Fruit fly (Drosophila melanogaster) whole organism, embryonic: ENCODE data around the gene fbl.

ENCODE experiments used
- CG10366 ChIP-seq: fragments of 200-800 bp; sonication (Bioruptor generic); IDR thresholded peaks from 2 replicates; pipeline ENCODE4 v1.3.6; 2022; ENCODE audit warnings: missing biosample characterization, missing genetic modification characterization
- CG11560 ChIP-seq: fragments of 200-800 bp; sonication (Bioruptor generic); IDR thresholded peaks from 3 replicates; pipeline ENCODE4 v1.3.6; 2022; ENCODE audit warnings: missing biosample characterization, missing genetic modification characterization
- CG14050 ChIP-seq: fragments of 200-800 bp; sonication (Bioruptor generic); IDR thresholded peaks from 3 replicates; pipeline ENCODE4 v1.3.6; 2022; ENCODE audit warnings: missing biosample characterization, missing genetic modification characterization
- CG15479 ChIP-seq: fragments of 200-800 bp; sonication (Bioruptor generic); optimal IDR thresholded peaks from 3 replicates; lab custom pipeline; 2019; ENCODE audit warnings: missing biosample characterization, mild to moderate bottlenecking, missing genetic modification characterization, moderate library complexity
- CG17612 ChIP-seq: fragments of 200-800 bp; sonication (Bioruptor generic); IDR thresholded peaks from 2 replicates; pipeline ENCODE4 v1.3.6; 2022; ENCODE audit warnings: missing biosample characterization, missing genetic modification characterization
- CG17829 ChIP-seq: fragments of 200-800 bp; optimal IDR thresholded peaks from 2 replicates; lab custom pipeline; 2019; ENCODE audit warnings: missing biosample characterization, mild to moderate bottlenecking, missing genetic modification characterization, moderate library complexity
- CG3838 ChIP-seq: fragments of 200-800 bp; sonication (Bioruptor generic); optimal IDR thresholded peaks from 3 replicates; lab custom pipeline; 2016; ENCODE audit warnings: missing biosample characterization, missing genetic modification characterization
- CG4730 ChIP-seq: fragments of 200-800 bp; sonication (Bioruptor generic); IDR thresholded peaks from 2 replicates; pipeline ENCODE4 v1.3.6; 2022; ENCODE audit warnings: missing biosample characterization, missing genetic modification characterization
- CG7357 ChIP-seq: fragments of 200-800 bp; sonication (Bioruptor generic); IDR thresholded peaks from 3 replicates; pipeline ENCODE4 v1.3.6; 2022; ENCODE audit warnings: missing biosample characterization, missing genetic modification characterization
- CG7987 ChIP-seq: fragments of 200-800 bp; sonication (Bioruptor generic); optimal IDR thresholded peaks from 2 replicates; lab custom pipeline; 2018; ENCODE audit warnings: missing biosample characterization, mild to moderate bottlenecking, missing genetic modification characterization, moderate library complexity
- CrebB ChIP-seq: fragments of 200-800 bp; sonication (Bioruptor generic); optimal IDR thresholded peaks from 3 replicates; lab custom pipeline; 2018; ENCODE audit warnings: missing biosample characterization, mild to moderate bottlenecking, missing genetic modification characterization
- H15 ChIP-seq: fragments of 200-800 bp; sonication (Bioruptor generic); IDR thresholded peaks from 3 replicates; pipeline ENCODE4 v1.3.6; 2022; ENCODE audit warnings: missing biosample characterization, missing genetic modification characterization
- Hr78 ChIP-seq, 2 experiments: fragments of 200-800 bp in 1 of 2; fragments of >200 bp in 1 of 2; sonication (Bioruptor generic) in 1 of 2; optimal IDR thresholded peaks; 2 replicates each; lab custom pipeline; 2017 to 2019; ENCODE audit warnings: missing biosample characterization in 2 of 2, missing genetic modification characterization in 2 of 2, mild to moderate bottlenecking in 1 of 2, moderate library complexity in 1 of 2
- Mes4 ChIP-seq: fragments of 200-800 bp; sonication (Bioruptor generic); optimal IDR thresholded peaks from 2 replicates; lab custom pipeline; 2016; ENCODE audit warnings: missing biosample characterization, missing genetic modification characterization
- Myb ChIP-seq: fragments of 200-800 bp; sonication (Bioruptor generic); optimal IDR thresholded peaks from 2 replicates; lab custom pipeline; 2016; ENCODE audit warnings: missing biosample characterization, missing genetic modification characterization
- Nf-YA ChIP-seq: fragments of 200-800 bp; sonication (Bioruptor generic); IDR thresholded peaks from 2 replicates; pipeline ENCODE4 v1.3.6; 2022; ENCODE audit warnings: missing biosample characterization, missing genetic modification characterization
- Scr ChIP-seq: fragments of 200-800 bp; sonication (Bioruptor generic); IDR thresholded peaks from 2 replicates; pipeline ENCODE4 v1.3.6; 2022; ENCODE audit warnings: missing biosample characterization, missing genetic modification characterization; ENCODE audit not compliant: partially characterized antibody
- Stat92E ChIP-seq, 3 experiments: fragments of >200 bp in 2 of 3; fragments of 200-800 bp in 1 of 3; sonication (Bioruptor generic) in 1 of 3; optimal IDR thresholded peaks; 2 replicates each; lab custom pipeline; 2017 to 2019; ENCODE audit warnings: missing biosample characterization in 3 of 3, missing genetic modification characterization in 3 of 3, mild to moderate bottlenecking in 1 of 3, moderate library complexity in 1 of 3
- Xrp1 ChIP-seq: fragments of 200-800 bp; sonication (Bioruptor generic); IDR thresholded peaks from 2 replicates; pipeline ENCODE4 v1.3.6; 2022; ENCODE audit warnings: missing biosample characterization, missing genetic modification characterization
- abd-A ChIP-seq: fragments of 200-800 bp; sonication (Bioruptor generic); optimal IDR thresholded peaks from 3 replicates; lab custom pipeline; 2019; ENCODE audit warnings: missing biosample characterization, mild to moderate bottlenecking, missing genetic modification characterization, moderate library complexity
- bab2 ChIP-seq: fragments of 200-800 bp; sonication (Bioruptor generic); optimal IDR thresholded peaks from 2 replicates; lab custom pipeline; 2016; ENCODE audit warnings: missing biosample characterization, missing genetic modification characterization
- chif ChIP-seq, 2 experiments: fragments of 200-800 bp; sonication (Bioruptor generic); optimal IDR thresholded peaks; 3 replicates each; lab custom pipeline; 2016; ENCODE audit warnings: missing biosample characterization in 2 of 2, missing genetic modification characterization in 2 of 2
- corto ChIP-seq: fragments of 200-800 bp; sonication (Bioruptor generic); optimal IDR thresholded peaks from 2 replicates; lab custom pipeline; 2016; ENCODE audit warnings: missing biosample characterization, mild to moderate bottlenecking, missing genetic modification characterization, moderate library complexity
- crol ChIP-seq: fragments of 200-800 bp; sonication (Bioruptor generic); IDR thresholded peaks from 2 replicates; pipeline ENCODE4 v1.3.6; 2022; ENCODE audit warnings: missing biosample characterization, missing genetic modification characterization
- crp ChIP-seq, 2 experiments: fragments of 200-800 bp; sonication (Bioruptor generic); optimal IDR thresholded peaks; 2 replicates in 1 of 2; 3 replicates in 1 of 2; lab custom pipeline; 2017; ENCODE audit warnings: missing biosample characterization in 2 of 2, missing genetic modification characterization in 2 of 2, mild to moderate bottlenecking in 1 of 2, moderate library complexity in 1 of 2
- emc ChIP-seq: fragments of 200-800 bp; sonication (Bioruptor generic); optimal IDR thresholded peaks from 2 replicates; lab custom pipeline; 2016; ENCODE audit warnings: missing biosample characterization, missing genetic modification characterization
- ewg ChIP-seq: fragments of 200-800 bp; sonication (Bioruptor generic); optimal IDR thresholded peaks from 3 replicates; lab custom pipeline; 2017; ENCODE audit warnings: mild to moderate bottlenecking, missing biosample characterization, missing genetic modification reagents, missing genetic modification characterization
- eyg ChIP-seq: fragments of 200-800 bp; sonication (Bioruptor generic); optimal IDR thresholded peaks from 3 replicates; lab custom pipeline; 2016; ENCODE audit warnings: missing biosample characterization, missing genetic modification characterization
- fru ChIP-seq: fragments of >200 bp; optimal IDR thresholded peaks from 2 replicates; lab custom pipeline; 2017
- h ChIP-seq: fragments of >200 bp; optimal IDR thresholded peaks from 2 replicates; lab custom pipeline; 2017
- hth ChIP-seq: fragments of >200 bp; optimal IDR thresholded peaks from 2 replicates; lab custom pipeline; 2017; ENCODE audit warnings: inconsistent platforms
- luna ChIP-seq: fragments of 200-800 bp; sonication (Bioruptor generic); optimal IDR thresholded peaks from 2 replicates; lab custom pipeline; 2016; ENCODE audit warnings: missing biosample characterization, missing genetic modification characterization
- maf-S ChIP-seq: fragments of 200-800 bp; sonication (Bioruptor generic); optimal IDR thresholded peaks from 2 replicates; lab custom pipeline; 2016; ENCODE audit warnings: missing biosample characterization, missing genetic modification characterization
- nom ChIP-seq: fragments of 200-800 bp; sonication (Bioruptor generic); optimal IDR thresholded peaks from 2 replicates; lab custom pipeline; 2017; ENCODE audit warnings: missing biosample characterization, missing genetic modification characterization, mild to moderate bottlenecking, moderate library complexity, missing genetic modification reagents
- onecut ChIP-seq: fragments of 200-800 bp; sonication (Bioruptor generic); IDR thresholded peaks from 2 replicates; pipeline ENCODE4 v1.3.6; 2022; ENCODE audit warnings: missing biosample characterization, missing genetic modification characterization
- org-1 ChIP-seq: fragments of 200-800 bp; sonication (Bioruptor generic); optimal IDR thresholded peaks from 2 replicates; lab custom pipeline; 2017; ENCODE audit warnings: missing biosample characterization, missing genetic modification characterization
- pb ChIP-seq: fragments of 200-800 bp; sonication (Bioruptor generic); optimal IDR thresholded peaks from 3 replicates; lab custom pipeline; 2016; ENCODE audit warnings: missing biosample characterization, missing genetic modification characterization
- psq ChIP-seq: fragments of 200-800 bp; sonication (Bioruptor generic); optimal IDR thresholded peaks from 2 replicates; lab custom pipeline; 2017; ENCODE audit warnings: missing biosample characterization, missing genetic modification characterization
- row ChIP-seq: fragments of 200-800 bp; sonication (Bioruptor generic); IDR thresholded peaks from 3 replicates; pipeline ENCODE4 v1.3.6; 2022; ENCODE audit warnings: missing biosample characterization, missing genetic modification characterization
- sc ChIP-seq, 3 experiments: fragments of >200 bp in 2 of 3; fragments of 200-800 bp in 1 of 3; sonication (Bioruptor generic) in 1 of 3; optimal IDR thresholded peaks; 2 replicates in 2 of 3; 3 replicates in 1 of 3; lab custom pipeline; 2017; ENCODE audit warnings: mild to moderate bottlenecking in 1 of 3, missing biosample characterization in 1 of 3, missing genetic modification characterization in 1 of 3, missing genetic modification reagents in 1 of 3
- schlank ChIP-seq: fragments of 200-800 bp; sonication (Bioruptor generic); optimal IDR thresholded peaks from 2 replicates; lab custom pipeline; 2018; ENCODE audit warnings: missing biosample characterization, mild to moderate bottlenecking, missing genetic modification characterization
- so ChIP-seq: fragments of 200-800 bp; sonication (Bioruptor generic); IDR thresholded peaks from 3 replicates; pipeline ENCODE4 v1.3.6; 2022; ENCODE audit warnings: missing biosample characterization, missing genetic modification characterization
- ssp ChIP-seq: fragments of 200-800 bp; sonication (Bioruptor generic); IDR thresholded peaks from 2 replicates; pipeline ENCODE4 v1.3.6; 2022; ENCODE audit warnings: missing biosample characterization, missing genetic modification characterization
- trem ChIP-seq: fragments of 200-800 bp; optimal IDR thresholded peaks from 3 replicates; lab custom pipeline; 2019; ENCODE audit warnings: missing biosample characterization, mild to moderate bottlenecking, missing genetic modification characterization, moderate library complexity
- trh ChIP-seq: fragments of 200-800 bp; sonication (Bioruptor generic); optimal IDR thresholded peaks from 2 replicates; lab custom pipeline; 2016; ENCODE audit warnings: missing biosample characterization, missing genetic modification characterization

fbl gene

dm6 chr3L:20401026-20401912, 17.0 kb downstream of the fbl start, which contains the start of gene trbl (continued):
- TF ChIP-seq CG7357 (GFP tag; lab: Robert Waterston, UW) (no peak), ssp (no peak), H15 (GFP tag; lab: Robert Waterston, UW) (no peak), CG17612 (GFP tag; lab: Robert Waterston, UW) (no peak), nom (GFP tag; lab: Kevin White, UChicago) (peak; percentile 58), CG11560 (tag; lab: Robert Waterston, UW) (no peak), emc (no peak), Nf-YA (GFP tag; lab: Robert Waterston, UW) (no peak), CG7987 (GFP tag; lab: Kevin White, UChicago) (no peak), corto (GFP tag; lab: Kevin White, UChicago) (no peak), row (GFP tag; lab: Robert Waterston, UW) (peak; percentile 9; the same call in 1 of the 3 replicates), Myb (GFP tag; lab: Kevin White, UChicago) (peak; percentile 84), so (peak; percentile 33; the same call in 1 of the 3 replicates), eyg (no peak), fru (lab: Kevin White, UChicago) (no peak), Xrp1 (no peak), Hr78 (GFP tag; optimal IDR thresholded peaks at IDR 0.05; lab: Kevin White, UChicago) (peak in 1 of 2 experiments; percentile 44), ewg (GFP tag; lab: Kevin White, UChicago) (no peak), abd-A (peak; percentile 2), CG4730 (GFP tag; lab: Robert Waterston, UW) (no peak), Stat92E (GFP tag; optimal IDR thresholded peaks at IDR 0.05; lab: Kevin White, UChicago) (peak in 1 of 3 experiments; percentile 46), sc (optimal IDR thresholded peaks at IDR 0.05; lab: Kevin White, UChicago) (no peak), sc (GFP tag; optimal IDR thresholded peaks at IDR 0.05; lab: Kevin White, UChicago) (no peak), luna (GFP tag; lab: Kevin White, UChicago) (no peak), CG10366 (GFP tag; lab: Robert Waterston, UW) (no peak), schlank (tag; lab: Kevin White, UChicago) (no peak), h (no peak), onecut (GFP tag; lab: Robert Waterston, UW) (peak; percentile 27; the same call in 1 of the 2 replicates), org-1 (GFP tag; lab: Kevin White, UChicago) (no peak), maf-S (GFP tag; lab: Kevin White, UChicago) (no peak), CG17829 (tag; lab: Kevin White, UChicago) (peak; percentile 97), trem (tag; lab: Kevin White, UChicago) (peak; percentile 59), crp (GFP tag; optimal IDR thresholded peaks at IDR 0.05; lab: Kevin White, UChicago) (no peak), pb (GFP tag; lab: Kevin White, UChicago) (no peak), chif (GFP tag; optimal IDR thresholded peaks at IDR 0.05; lab: Kevin White, UChicago) (peak in 1 of 2 experiments; percentile 35), Scr (GFP tag; lab: Robert Waterston, UW) (peak; percentile 57), psq (GFP tag; lab: Kevin White, UChicago) (peak; percentile 83), crol (GFP tag; lab: Robert Waterston, UW) (no peak), CG14050 (no peak), hth (lab: Kevin White, UChicago) (no peak), bab2 (GFP tag; lab: Kevin White, UChicago) (no peak), CG15479 (GFP tag; lab: Kevin White, UChicago) (peak; percentile 75), CG3838 (GFP tag; lab: Kevin White, UChicago) (no peak), CrebB (peak; percentile 49), Mes4 (GFP tag; lab: Kevin White, UChicago) (no peak), trh (GFP tag; lab: Kevin White, UChicago) (no peak)
